Worm (Caenorhabditis elegans) whole organism, mixed stage, embryonic: ENCODE measurements around the gene molo-1.

Source experiments
- M03D4.4 ChIP-seq: sonication (generic microtip); optimal IDR thresholded peaks from 2 replicates; lab custom pipeline; 2017; ENCODE audit warnings: mild to moderate bottlenecking, missing genetic modification characterization, missing compliant biosample characterization
- bed-3 ChIP-seq: fragments of 200-800 bp; sonication (Bioruptor generic); optimal IDR thresholded peaks from 3 replicates; lab custom pipeline; 2018; ENCODE audit warnings: mild to moderate bottlenecking, missing genetic modification characterization, moderate library complexity, missing compliant biosample characterization
- blmp-1 ChIP-seq: fragments of 150-350 bp; optimal IDR thresholded peaks from 2 replicates; lab custom pipeline; 2014; ENCODE audit warnings: missing biosample characterization, missing genetic modification characterization
- ceh-39 ChIP-seq: fragments of 150-350 bp; optimal IDR thresholded peaks from 2 replicates; lab custom pipeline; 2014; ENCODE audit warnings: missing biosample characterization, missing genetic modification characterization
- ceh-43 ChIP-seq: fragments of 200-800 bp; sonication (Bioruptor generic); optimal IDR thresholded peaks from 2 replicates; lab custom pipeline; 2018; ENCODE audit warnings: mild to moderate bottlenecking, missing genetic modification characterization, moderate library complexity, missing compliant biosample characterization
- ceh-83 ChIP-seq: fragments of 200-800 bp; sonication (Bioruptor generic); optimal IDR thresholded peaks from 2 replicates; lab custom pipeline; 2018; ENCODE audit warnings: mild to moderate bottlenecking, missing genetic modification characterization, missing compliant biosample characterization
- ces-1 ChIP-seq: fragments of 150-350 bp; optimal IDR thresholded peaks from 2 replicates; lab custom pipeline; 2014; ENCODE audit warnings: missing biosample characterization, missing genetic modification reagents, missing genetic modification characterization
- cnd-1 ChIP-seq: fragments of 200-800 bp; sonication (Bioruptor generic); optimal IDR thresholded peaks from 2 replicates; lab custom pipeline; 2018; ENCODE audit warnings: mild to moderate bottlenecking, missing genetic modification characterization, missing compliant biosample characterization
- drap-1 ChIP-seq: fragments of 200-800 bp; sonication (Bioruptor generic); optimal IDR thresholded peaks from 3 replicates; lab custom pipeline; 2018; ENCODE audit warnings: mild to moderate bottlenecking, missing genetic modification characterization, missing compliant biosample characterization
- elt-1 ChIP-seq: sonication (generic microtip); optimal IDR thresholded peaks from 2 replicates; lab custom pipeline; 2017; ENCODE audit warnings: missing genetic modification characterization, mild to moderate bottlenecking, missing compliant biosample characterization, antibody characterized with exemption, moderate library complexity, borderline replicate concordance; ENCODE audit not compliant: insufficient read depth
- elt-3 ChIP-seq: fragments of 150-350 bp; optimal IDR thresholded peaks from 2 replicates; lab custom pipeline; 2014; ENCODE audit warnings: missing biosample characterization, missing genetic modification characterization
- flh-1 ChIP-seq: fragments of 200-800 bp; sonication (Bioruptor generic); optimal IDR thresholded peaks from 2 replicates; lab custom pipeline; 2018; ENCODE audit warnings: mild to moderate bottlenecking, missing genetic modification characterization, moderate library complexity, missing compliant biosample characterization
- ham-2 ChIP-seq: fragments of 200-800 bp; sonication (Bioruptor generic); optimal IDR thresholded peaks from 2 replicates; lab custom pipeline; 2018; ENCODE audit warnings: mild to moderate bottlenecking, missing genetic modification characterization, missing compliant biosample characterization
- hlh-1 ChIP-seq: fragments of 150-350 bp; optimal IDR thresholded peaks from 2 replicates; lab custom pipeline; 2014; ENCODE audit warnings: missing biosample characterization, missing genetic modification reagents, missing genetic modification characterization
- lin-13 ChIP-seq: fragments of 150-350 bp; optimal IDR thresholded peaks from 2 replicates; lab custom pipeline; 2014; ENCODE audit warnings: missing biosample characterization, missing genetic modification characterization
- lin-32 ChIP-seq: fragments of 200-800 bp; sonication (Bioruptor generic); optimal IDR thresholded peaks from 2 replicates; lab custom pipeline; 2018; ENCODE audit warnings: mild to moderate bottlenecking, missing genetic modification characterization, missing compliant biosample characterization
- lsy-2 ChIP-seq: fragments of 150-350 bp; optimal IDR thresholded peaks from 2 replicates; lab custom pipeline; 2014; ENCODE audit warnings: missing biosample characterization, missing genetic modification characterization
- mab-5 ChIP-seq: fragments of 150-350 bp; optimal IDR thresholded peaks from 2 replicates; lab custom pipeline; 2014; ENCODE audit warnings: missing biosample characterization, missing genetic modification characterization
- mep-1 ChIP-seq: fragments of 150-350 bp; optimal IDR thresholded peaks from 2 replicates; lab custom pipeline; 2017; ENCODE audit warnings: missing biosample characterization, missing genetic modification reagents, missing genetic modification characterization, inconsistent platforms
- mls-2 ChIP-seq: sonication (generic microtip); optimal IDR thresholded peaks from 2 replicates; lab custom pipeline; 2016; ENCODE audit warnings: mild to moderate bottlenecking, missing genetic modification characterization, moderate library complexity, missing compliant biosample characterization
- nhr-12 ChIP-seq: fragments of 150-350 bp; optimal IDR thresholded peaks from 2 replicates; lab custom pipeline; 2014; ENCODE audit warnings: missing biosample characterization, missing genetic modification characterization
- nhr-2 ChIP-seq: fragments of 150-350 bp; optimal IDR thresholded peaks from 2 replicates; lab custom pipeline; 2014; ENCODE audit warnings: missing biosample characterization, missing genetic modification characterization
- nhr-237 ChIP-seq: fragments of 150-350 bp; optimal IDR thresholded peaks from 2 replicates; lab custom pipeline; 2014; ENCODE audit warnings: missing biosample characterization, missing genetic modification characterization
- nhr-28 ChIP-seq: fragments of 150-350 bp; optimal IDR thresholded peaks from 2 replicates; lab custom pipeline; 2014; ENCODE audit warnings: missing biosample characterization, missing genetic modification characterization
- nhr-76 ChIP-seq: sonication (generic microtip); optimal IDR thresholded peaks from 2 replicates; lab custom pipeline; 2017; ENCODE audit warnings: missing biosample characterization, missing genetic modification characterization
- pha-4 ChIP-seq: fragments of 150-350 bp; optimal IDR thresholded peaks from 2 replicates; lab custom pipeline; 2018; ENCODE audit warnings: missing biosample characterization, missing genetic modification reagents, missing genetic modification characterization
- sem-2 ChIP-seq: fragments of 200-800 bp; sonication (Bioruptor generic); optimal IDR thresholded peaks from 2 replicates; lab custom pipeline; 2018; ENCODE audit warnings: mild to moderate bottlenecking, missing genetic modification characterization, missing compliant biosample characterization
- snpc-4 ChIP-seq: fragments of 150-350 bp; optimal IDR thresholded peaks from 2 replicates; lab custom pipeline; 2014; ENCODE audit warnings: missing biosample characterization, missing genetic modification characterization
- sptf-1 ChIP-seq: sonication (generic microtip); optimal IDR thresholded peaks from 2 replicates; lab custom pipeline; 2017; ENCODE audit warnings: mild to moderate bottlenecking, missing genetic modification characterization, moderate library complexity, missing compliant biosample characterization
- tbx-8 ChIP-seq: fragments of 200-800 bp; sonication (Bioruptor generic); optimal IDR thresholded peaks from 2 replicates; lab custom pipeline; 2018; ENCODE audit warnings: mild to moderate bottlenecking, missing genetic modification characterization, moderate library complexity, missing compliant biosample characterization
- unc-120 ChIP-seq: sonication (generic microtip); optimal IDR thresholded peaks from 2 replicates; lab custom pipeline; 2017; ENCODE audit warnings: missing genetic modification characterization, missing compliant biosample characterization; ENCODE audit not compliant: poor library complexity, severe bottlenecking
- unc-39 ChIP-seq: fragments of 150-350 bp; optimal IDR thresholded peaks from 2 replicates; lab custom pipeline; 2014; ENCODE audit warnings: missing biosample characterization, missing genetic modification characterization
- unc-62 ChIP-seq: fragments of 150-350 bp; optimal IDR thresholded peaks from 2 replicates; lab custom pipeline; 2014; ENCODE audit warnings: missing biosample characterization, missing genetic modification reagents, missing genetic modification characterization
- zip-8 ChIP-seq: fragments of 150-350 bp; optimal IDR thresholded peaks from 2 replicates; lab custom pipeline; 2014; ENCODE audit warnings: missing biosample characterization, missing genetic modification characterization
- ztf-11 ChIP-seq: fragments of 150-350 bp; optimal IDR thresholded peaks from 2 replicates; lab custom pipeline; 2014; ENCODE audit warnings: missing biosample characterization, missing genetic modification characterization

The molo-1 gene

DNA sequence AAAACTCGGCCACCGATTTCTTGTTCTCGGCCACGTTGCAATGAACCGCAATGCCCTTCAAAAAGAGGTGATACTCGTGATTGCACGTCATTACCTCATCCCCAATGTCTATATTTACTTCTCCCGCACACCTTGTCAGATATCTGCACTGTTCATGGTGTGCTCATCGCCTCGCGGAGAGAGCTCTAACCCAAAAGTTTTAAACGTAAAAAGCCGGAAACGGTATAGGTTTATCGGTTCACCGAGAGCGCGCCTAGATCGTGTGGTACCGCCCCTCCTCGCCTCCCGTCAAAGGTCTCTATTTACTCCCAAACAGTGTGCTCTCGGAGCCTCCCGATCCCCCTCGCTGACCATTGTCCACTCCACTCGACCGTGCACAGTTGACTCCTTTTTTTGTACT is 10.9 kb downstream of the molo-1 start, which contains the start of gene F56D2.3:
TSS of gene F56D2.3 (plus strand) at position 301 of the 400 bp plus-strand sequence.
- TF ChIP-seq cnd-1: peak; percentile 5
- no peak for TF ChIP-seq flh-1 (GFP tag; lab: Kevin White, UChicago)

DNA sequence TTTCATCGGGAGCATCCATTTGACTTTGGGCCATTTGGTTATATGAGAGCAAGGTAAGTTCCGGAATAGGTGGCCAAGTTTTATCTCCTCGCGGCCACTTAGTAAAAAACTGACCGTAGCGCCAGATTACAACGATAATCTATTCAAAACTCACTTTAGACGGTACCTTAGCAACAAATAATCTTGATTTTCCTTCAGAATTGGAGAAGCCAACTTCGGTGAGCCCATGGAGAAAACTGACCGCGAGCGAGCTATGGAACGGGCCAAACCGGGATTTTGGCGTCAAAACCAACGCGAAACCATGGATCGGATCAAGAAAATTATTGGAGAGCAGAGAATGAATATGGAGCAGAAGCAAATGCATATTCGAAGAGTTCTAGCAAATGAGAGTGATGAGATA is 11.9 kb downstream of the molo-1 start:
- TF ChIP-seq lsy-2 (tag; lab: Kevin White, UChicago) (no peak), ceh-43 (GFP tag; lab: Kevin White, UChicago) (no peak), ztf-11 (tag; lab: Kevin White, UChicago) (no peak), unc-62 (GFP tag; lab: Kevin White, UChicago) (no peak), nhr-76 (no peak), lin-13 (no peak)

DNA sequence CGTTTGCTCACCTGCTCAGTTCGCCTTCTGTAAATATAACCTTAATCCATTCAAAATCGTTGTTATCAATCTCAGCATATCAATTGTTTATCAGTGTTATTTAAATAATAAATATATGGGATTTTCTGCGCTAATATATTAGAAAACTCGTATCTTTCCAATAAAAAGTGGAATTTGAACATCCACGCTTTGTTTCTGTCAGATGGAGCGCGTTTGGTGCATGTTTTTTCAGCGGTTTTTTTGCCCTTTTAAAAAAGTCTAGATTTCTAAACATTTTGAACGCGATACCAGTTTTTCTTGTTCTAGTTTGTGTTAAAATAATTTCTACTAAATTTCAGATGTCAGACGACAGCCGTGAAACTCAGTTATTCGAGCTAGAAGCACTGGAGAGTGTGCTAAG is 13.1 kb downstream of the molo-1 start, which contains the start of gene F56D2.2:
TSS of gene F56D2.2 (plus strand) at position 339 of the 400 bp plus-strand sequence.
- no peak for TF ChIP-seq unc-62 (GFP tag; lab: Kevin White, UChicago)
- TF ChIP-seq M03D4.4 (tag; lab: Kevin White, UChicago): no peak
- TF ChIP-seq tbx-8 (GFP tag; lab: Kevin White, UChicago): no peak
- TF ChIP-seq ceh-43 (GFP tag; lab: Kevin White, UChicago): no peak
- TF ChIP-seq nhr-2 (tag; lab: Kevin White, UChicago): peak; percentile 1
- peak; percentile 37 for TF ChIP-seq mep-1 (tag; lab: Kevin White, UChicago)
- TF ChIP-seq pha-4: no peak

DNA sequence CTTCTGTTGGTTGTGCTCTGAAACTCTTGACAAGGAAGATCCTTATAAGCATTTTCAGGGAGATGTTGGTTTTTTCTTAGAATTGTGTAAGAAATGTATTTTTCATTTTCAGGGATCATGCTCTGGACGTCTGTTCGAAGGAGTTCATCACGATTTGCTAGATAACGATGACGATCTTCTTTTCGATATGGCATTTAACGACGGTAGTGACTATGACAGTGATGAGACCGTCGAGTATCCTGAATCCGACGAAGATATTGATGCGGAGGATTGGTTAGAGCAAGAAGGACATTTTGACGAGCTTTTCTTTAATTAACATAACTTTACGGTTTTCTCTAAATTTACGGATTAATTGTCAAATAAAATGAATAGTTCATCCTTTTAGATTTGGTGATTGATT is 15.0 kb downstream of the molo-1 start:
- TF ChIP-seq cnd-1 (no peak), M03D4.4 (tag; lab: Kevin White, UChicago) (no peak), snpc-4 (tag; lab: Kevin White, UChicago) (no peak), ceh-83 (no peak), tbx-8 (GFP tag; lab: Kevin White, UChicago) (no peak), ceh-43 (GFP tag; lab: Kevin White, UChicago) (no peak), lin-32 (no peak), nhr-76 (no peak), nhr-237 (no peak), nhr-2 (tag; lab: Kevin White, UChicago) (no peak), elt-1 (no peak), ceh-39 (tag; lab: Kevin White, UChicago) (no peak), blmp-1 (tag; lab: Kevin White, UChicago) (no peak)

DNA sequence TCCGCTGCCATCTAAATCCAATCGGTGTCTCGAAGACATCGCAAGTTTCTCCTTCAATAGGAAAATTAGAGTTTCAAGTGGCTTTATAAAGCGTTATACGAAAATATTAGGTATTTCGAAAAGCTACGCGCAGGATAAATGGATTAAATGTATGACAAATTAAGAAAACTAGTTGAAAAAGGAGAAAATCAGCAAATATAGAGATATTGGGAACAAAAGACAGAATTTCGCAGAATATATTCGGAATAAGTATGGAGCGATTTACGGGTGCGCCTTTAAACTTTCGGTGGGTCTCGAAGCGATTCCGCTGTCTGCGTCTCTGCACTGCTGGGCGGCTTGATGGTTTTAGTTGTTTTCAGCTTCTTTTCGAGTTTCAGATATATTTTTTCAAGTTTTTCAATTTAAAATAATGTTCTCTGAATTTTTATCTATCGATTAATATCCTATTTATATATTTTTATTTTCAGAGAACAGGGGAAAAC is 17.9 kb downstream of the molo-1 start, which contains the start of the genes ddx-15 and ucr-1:
TSS of gene ddx-15 (minus strand) at position 51 of the 482 bp plus-strand sequence.
TSS of gene ucr-1 (plus strand) at position 468 of the 482 bp plus-strand sequence.
- TF ChIP-seq mls-2 (tag; lab: Kevin White, UChicago) (no peak), M03D4.4 (tag; lab: Kevin White, UChicago) (no peak), sem-2 (GFP tag; lab: Kevin White, UChicago) (no peak), elt-1 (no peak), mab-5 (tag; lab: Kevin White, UChicago) (no peak), blmp-1 (tag; lab: Kevin White, UChicago) (no peak), hlh-1 (tag; lab: Kevin White, UChicago) (no peak), mep-1 (tag; lab: Kevin White, UChicago) (peak; percentile 71), flh-1 (GFP tag; lab: Kevin White, UChicago) (no peak), lin-32 (no peak), drap-1 (GFP tag; lab: Kevin White, UChicago) (no peak), elt-3 (no peak), pha-4 (peak; percentile 41), nhr-28 (no peak), ham-2 (no peak), bed-3 (GFP tag; lab: Kevin White, UChicago) (no peak), ztf-11 (tag; lab: Kevin White, UChicago) (no peak), unc-39 (tag; lab: Kevin White, UChicago) (no peak), lin-13 (peak; percentile 55), tbx-8 (GFP tag; lab: Kevin White, UChicago) (no peak), nhr-76 (no peak), zip-8 (tag; lab: Kevin White, UChicago) (no peak), ceh-43 (GFP tag; lab: Kevin White, UChicago) (no peak), ces-1 (GFP tag; lab: Kevin White, UChicago) (no peak), sptf-1 (no peak), unc-62 (GFP tag; lab: Kevin White, UChicago) (no peak), ceh-39 (tag; lab: Kevin White, UChicago) (no peak), snpc-4 (tag; lab: Kevin White, UChicago) (no peak), lsy-2 (tag; lab: Kevin White, UChicago) (peak; percentile 76), ceh-83 (no peak), nhr-2 (tag; lab: Kevin White, UChicago) (no peak), cnd-1 (no peak), nhr-12 (no peak), nhr-237 (no peak), unc-120 (tag; lab: Kevin White, UChicago) (peak; percentile 20)
